Worm (Caenorhabditis elegans) whole organism, L1 larva: ENCODE results near the gene trp-1.

Source experiments
- alr-1 ChIP-seq: fragments of 200-800 bp; sonication (Bioruptor generic); optimal IDR thresholded peaks from 2 replicates; lab custom pipeline; 2018; ENCODE audit warnings: borderline replicate concordance, mild to moderate bottlenecking, missing genetic modification characterization, missing compliant biosample characterization
- ceh-88 ChIP-seq: fragments of 200-800 bp; sonication (Bioruptor generic); IDR thresholded peaks from 2 replicates; pipeline ENCODE4 v1.3.6; 2022; ENCODE audit warnings: missing genetic modification characterization, missing compliant biosample characterization
- ces-1 ChIP-seq: fragments of 150-350 bp; optimal IDR thresholded peaks from 2 replicates; lab custom pipeline; 2014; ENCODE audit warnings: missing biosample characterization, missing genetic modification reagents, missing genetic modification characterization
- isw-1 ChIP-seq: fragments of 200-800 bp; sonication (Bioruptor generic); IDR thresholded peaks from 2 replicates; pipeline ENCODE4 v1.3.6; 2022; ENCODE audit warnings: missing genetic modification characterization, missing compliant biosample characterization
- mef-2 ChIP-seq: fragments of 150-350 bp; optimal IDR thresholded peaks from 2 replicates; lab custom pipeline; 2014; ENCODE audit warnings: missing biosample characterization, missing genetic modification characterization
- nhr-12 ChIP-seq: sonication (generic microtip); optimal IDR thresholded peaks from 2 replicates; lab custom pipeline; 2017; ENCODE audit warnings: missing biosample characterization, missing genetic modification characterization
- nhr-237 ChIP-seq: fragments of 150-350 bp; optimal IDR thresholded peaks from 2 replicates; lab custom pipeline; 2014; ENCODE audit warnings: missing biosample characterization, missing genetic modification characterization
- nhr-77 ChIP-seq: fragments of 150-350 bp; optimal IDR thresholded peaks from 2 replicates; lab custom pipeline; 2014; ENCODE audit warnings: missing biosample characterization, missing genetic modification characterization
- pax-3 ChIP-seq: fragments of 200-800 bp; sonication (Bioruptor generic); optimal IDR thresholded peaks from 2 replicates; lab custom pipeline; 2018; ENCODE audit warnings: mild to moderate bottlenecking, missing genetic modification characterization, moderate library complexity, missing compliant biosample characterization
- unc-130 ChIP-seq: fragments of 150-350 bp; optimal IDR thresholded peaks from 2 replicates; lab custom pipeline; 2017; ENCODE audit warnings: missing biosample characterization, missing genetic modification characterization, inconsistent platforms
- vab-15 ChIP-seq: sonication (generic microtip); optimal IDR thresholded peaks from 2 replicates; lab custom pipeline; 2017; ENCODE audit warnings: missing genotype, mild to moderate bottlenecking, missing genetic modification characterization, missing compliant biosample characterization
- zag-1 ChIP-seq: fragments of 150-350 bp; optimal IDR thresholded peaks from 2 replicates; lab custom pipeline; 2014; ENCODE audit warnings: missing biosample characterization, missing genetic modification characterization

- TF ChIP-seq ceh-88 (GFP tag; lab: Robert Waterston, UW) (no peak), zag-1 (tag; lab: Kevin White, UChicago) (no peak), vab-15 (tag; lab: Kevin White, UChicago) (no peak), isw-1 (no peak), nhr-77 (tag; lab: Kevin White, UChicago) (no peak), nhr-237 (tag; lab: Kevin White, UChicago) (no peak), mef-2 (tag; lab: Kevin White, UChicago) (no peak), alr-1 (tag; lab: Kevin White, UChicago) (no peak), pax-3 (no peak), unc-130 (tag; lab: Kevin White, UChicago) (no peak), ces-1 (no peak), nhr-12 (tag; lab: Kevin White, UChicago) (no peak)
These were observed 22.5 kb upstream of the trp-1 start for ce11 chrIII:8512279-8512942.
